Fruit fly (Drosophila melanogaster) whole organism, embryonic: ENCODE results near the gene chrb.

ENCODE experiments used
- Antp ChIP-seq: fragments of 200-800 bp; sonication (Bioruptor generic); optimal IDR thresholded peaks from 3 replicates; lab custom pipeline; 2016; ENCODE audit warnings: missing biosample characterization, missing genetic modification characterization
- Atf3 ChIP-seq: fragments of 200-800 bp; sonication (Bioruptor generic); optimal IDR thresholded peaks from 3 replicates; lab custom pipeline; 2016; ENCODE audit warnings: missing biosample characterization, missing genetic modification characterization
- CG1024 ChIP-seq: fragments of 200-800 bp; sonication (Bioruptor generic); IDR thresholded peaks from 2 replicates; pipeline ENCODE4 v1.3.6; 2022; ENCODE audit warnings: missing biosample characterization, missing genetic modification characterization
- CG10462 ChIP-seq: fragments of 200-800 bp; sonication (Bioruptor generic); optimal IDR thresholded peaks from 2 replicates; lab custom pipeline; 2016; ENCODE audit warnings: missing biosample characterization, missing genetic modification characterization
- CG10565 ChIP-seq: fragments of 200-800 bp; sonication (Bioruptor generic); optimal IDR thresholded peaks from 3 replicates; lab custom pipeline; 2016; ENCODE audit warnings: missing biosample characterization, mild to moderate bottlenecking, missing genetic modification characterization
- CG11085 ChIP-seq: fragments of 200-800 bp; sonication (Bioruptor generic); IDR thresholded peaks from 2 replicates; pipeline ENCODE4 v1.3.6; 2022; ENCODE audit warnings: missing biosample characterization, missing genetic modification characterization
- CG11456 ChIP-seq: fragments of 200-800 bp; sonication (Bioruptor generic); IDR thresholded peaks from 3 replicates; pipeline ENCODE4 v1.3.6; 2022; ENCODE audit warnings: missing biosample characterization, missing genetic modification characterization
- CG11695 ChIP-seq: fragments of 200-800 bp; sonication (Bioruptor generic); IDR thresholded peaks from 3 replicates; pipeline ENCODE4 v1.3.6; 2022; ENCODE audit warnings: missing biosample characterization, missing genetic modification characterization
- CG12299 ChIP-seq: fragments of 200-800 bp; sonication (Bioruptor generic); optimal IDR thresholded peaks from 2 replicates; lab custom pipeline; 2018; ENCODE audit warnings: missing biosample characterization, mild to moderate bottlenecking, missing genetic modification characterization
- CG13287 ChIP-seq: fragments of 200-800 bp; sonication (Bioruptor generic); IDR thresholded peaks from 2 replicates; pipeline ENCODE4 v1.3.6; 2022; ENCODE audit warnings: missing biosample characterization, missing genetic modification characterization; ENCODE audit not compliant: partially characterized antibody
- CG14050 ChIP-seq: fragments of 200-800 bp; sonication (Bioruptor generic); IDR thresholded peaks from 3 replicates; pipeline ENCODE4 v1.3.6; 2022; ENCODE audit warnings: missing biosample characterization, missing genetic modification characterization
- CG14667 ChIP-seq: fragments of 200-800 bp; sonication (Bioruptor generic); IDR thresholded peaks from 2 replicates; pipeline ENCODE4 v1.3.6; 2022; ENCODE audit warnings: missing biosample characterization, missing genetic modification characterization
- CG15269 ChIP-seq: fragments of 200-800 bp; sonication (Bioruptor generic); optimal IDR thresholded peaks from 2 replicates; lab custom pipeline; 2018; ENCODE audit warnings: missing biosample characterization, mild to moderate bottlenecking, missing genetic modification characterization, moderate library complexity
- CG30020 ChIP-seq: fragments of 200-800 bp; optimal IDR thresholded peaks from 2 replicates; lab custom pipeline; 2019; ENCODE audit warnings: missing biosample characterization, mild to moderate bottlenecking, missing genetic modification characterization, moderate library complexity
- CG31441 ChIP-seq: fragments of 200-800 bp; sonication (Bioruptor generic); IDR thresholded peaks from 2 replicates; pipeline ENCODE4 v1.3.6; 2022; ENCODE audit warnings: missing biosample characterization, missing genetic modification characterization
- CG32772 ChIP-seq: fragments of 200-800 bp; sonication (Bioruptor generic); IDR thresholded peaks from 2 replicates; pipeline ENCODE4 v1.3.6; 2022; ENCODE audit warnings: missing biosample characterization, missing genetic modification characterization
- CG34224 ChIP-seq: fragments of 200-800 bp; sonication (Bioruptor generic); IDR thresholded peaks from 3 replicates; pipeline ENCODE4 v1.3.6; 2022; ENCODE audit warnings: missing biosample characterization, missing genetic modification characterization; ENCODE audit not compliant: partially characterized antibody
- CG4404 ChIP-seq: fragments of 200-800 bp; sonication (Bioruptor generic); IDR thresholded peaks from 2 replicates; pipeline ENCODE4 v1.3.6; 2022; ENCODE audit warnings: missing biosample characterization, missing genetic modification characterization
- CG4820 ChIP-seq: fragments of 200-800 bp; sonication (Bioruptor generic); optimal IDR thresholded peaks from 3 replicates; lab custom pipeline; 2016; ENCODE audit warnings: missing biosample characterization, missing genetic modification characterization
- CG5180 ChIP-seq: fragments of 200-800 bp; sonication (Bioruptor generic); optimal IDR thresholded peaks from 3 replicates; lab custom pipeline; 2017; ENCODE audit warnings: missing biosample characterization, missing genetic modification characterization, mild to moderate bottlenecking, moderate library complexity, missing genetic modification reagents
- CG6654 ChIP-seq: fragments of 200-800 bp; sonication (Bioruptor generic); optimal IDR thresholded peaks from 2 replicates; lab custom pipeline; 2017; ENCODE audit warnings: missing biosample characterization, mild to moderate bottlenecking, missing genetic modification characterization
- CG6765 ChIP-seq: fragments of 200-800 bp; sonication (Bioruptor generic); optimal IDR thresholded peaks from 3 replicates; lab custom pipeline; 2017; ENCODE audit warnings: missing biosample characterization, mild to moderate bottlenecking, missing genetic modification characterization
- CG7556 ChIP-seq: fragments of 200-800 bp; sonication (Bioruptor generic); optimal IDR thresholded peaks from 2 replicates; lab custom pipeline; 2017; ENCODE audit warnings: missing biosample characterization, mild to moderate bottlenecking, missing genetic modification characterization
- CG8944 ChIP-seq: fragments of 200-800 bp; sonication (Bioruptor generic); optimal IDR thresholded peaks from 3 replicates; lab custom pipeline; 2016; ENCODE audit warnings: missing biosample characterization, missing genetic modification characterization
- Dip2 ChIP-seq: fragments of 200-800 bp; sonication (Bioruptor generic); IDR thresholded peaks from 2 replicates; pipeline ENCODE4 v1.3.6; 2022; ENCODE audit warnings: missing biosample characterization, missing genetic modification characterization
- Fer2 ChIP-seq: fragments of 200-800 bp; sonication (Bioruptor generic); optimal IDR thresholded peaks from 2 replicates; lab custom pipeline; 2018; ENCODE audit warnings: missing biosample characterization, mild to moderate bottlenecking, missing genetic modification characterization, moderate library complexity
- HLH3B ChIP-seq: fragments of 200-800 bp; sonication (Bioruptor generic); IDR thresholded peaks from 2 replicates; pipeline ENCODE4 v1.3.6; 2022; ENCODE audit warnings: missing biosample characterization, missing genetic modification characterization
- HmgD ChIP-seq: fragments of 200-800 bp; sonication (Bioruptor generic); optimal IDR thresholded peaks from 3 replicates; lab custom pipeline; 2016; ENCODE audit warnings: missing biosample characterization, missing genetic modification characterization
- Hsf ChIP-seq: fragments of 200-800 bp; sonication (Bioruptor generic); optimal IDR thresholded peaks from 3 replicates; lab custom pipeline; 2016; ENCODE audit warnings: missing biosample characterization, missing genetic modification characterization
- Mes4 ChIP-seq: fragments of 200-800 bp; sonication (Bioruptor generic); optimal IDR thresholded peaks from 2 replicates; lab custom pipeline; 2016; ENCODE audit warnings: missing biosample characterization, missing genetic modification characterization
- Rfx ChIP-seq: fragments of 200-800 bp; sonication (Bioruptor generic); IDR thresholded peaks from 2 replicates; pipeline ENCODE4 v1.3.6; 2022; ENCODE audit warnings: missing biosample characterization, missing genetic modification characterization
- Spps ChIP-seq: fragments of 200-800 bp; sonication (Bioruptor generic); optimal IDR thresholded peaks from 2 replicates; lab custom pipeline; 2018; ENCODE audit warnings: missing biosample characterization, mild to moderate bottlenecking, missing genetic modification characterization
- Ssrp ChIP-seq: fragments of 200-800 bp; sonication (Bioruptor generic); optimal IDR thresholded peaks from 2 replicates; lab custom pipeline; 2018; ENCODE audit warnings: missing biosample characterization, mild to moderate bottlenecking, missing genetic modification characterization, moderate library complexity
- Xrp1 ChIP-seq: fragments of 200-800 bp; sonication (Bioruptor generic); IDR thresholded peaks from 2 replicates; pipeline ENCODE4 v1.3.6; 2022; ENCODE audit warnings: missing biosample characterization, missing genetic modification characterization
- amos ChIP-seq: fragments of 200-800 bp; sonication (Bioruptor generic); IDR thresholded peaks from 2 replicates; pipeline ENCODE4 v1.3.6; 2022; ENCODE audit warnings: missing biosample characterization, missing genetic modification characterization; ENCODE audit not compliant: partially characterized antibody
- ase ChIP-seq: fragments of 200-800 bp; sonication (Bioruptor generic); IDR thresholded peaks from 3 replicates; pipeline ENCODE4 v1.3.6; 2022; ENCODE audit warnings: missing biosample characterization, missing genetic modification characterization
- cg ChIP-seq: fragments of 200-800 bp; sonication (Bioruptor generic); optimal IDR thresholded peaks from 3 replicates; lab custom pipeline; 2019; ENCODE audit warnings: missing biosample characterization, mild to moderate bottlenecking, missing genetic modification characterization, moderate library complexity
- ci ChIP-seq: fragments of 200-800 bp; sonication (Bioruptor generic); IDR thresholded peaks from 3 replicates; pipeline ENCODE4 v1.3.6; 2022; ENCODE audit warnings: missing biosample characterization, missing genetic modification characterization
- dysf ChIP-seq: fragments of 200-800 bp; sonication (Bioruptor generic); IDR thresholded peaks from 3 replicates; pipeline ENCODE4 v1.3.6; 2022; ENCODE audit warnings: missing biosample characterization, missing genetic modification characterization
- emc ChIP-seq: fragments of 200-800 bp; sonication (Bioruptor generic); optimal IDR thresholded peaks from 2 replicates; lab custom pipeline; 2016; ENCODE audit warnings: missing biosample characterization, missing genetic modification characterization
- eve ChIP-seq, 2 experiments: fragments of >200 bp; optimal IDR thresholded peaks; 2 replicates each; lab custom pipeline; 2017; ENCODE audit warnings: missing biosample characterization in 2 of 2, missing genetic modification characterization in 2 of 2
- jigr1 ChIP-seq: fragments of 200-800 bp; sonication (Bioruptor generic); IDR thresholded peaks from 3 replicates; pipeline ENCODE4 v1.3.6; 2022; ENCODE audit warnings: missing biosample characterization, missing genetic modification characterization
- kah ChIP-seq: fragments of 200-800 bp; sonication (Bioruptor generic); optimal IDR thresholded peaks from 2 replicates; lab custom pipeline; 2018; ENCODE audit warnings: missing biosample characterization, mild to moderate bottlenecking, missing genetic modification characterization
- lbe ChIP-seq: fragments of 200-800 bp; sonication (Bioruptor generic); optimal IDR thresholded peaks from 2 replicates; lab custom pipeline; 2016; ENCODE audit warnings: missing biosample characterization, mild to moderate bottlenecking, missing genetic modification characterization
- phol ChIP-seq: fragments of 200-800 bp; sonication (Bioruptor generic); optimal IDR thresholded peaks from 3 replicates; lab custom pipeline; 2018; ENCODE audit warnings: missing biosample characterization, mild to moderate bottlenecking, missing genetic modification characterization, moderate library complexity
- pita ChIP-seq: fragments of 200-800 bp; sonication (Bioruptor generic); optimal IDR thresholded peaks from 2 replicates; lab custom pipeline; 2017; ENCODE audit warnings: missing biosample characterization, mild to moderate bottlenecking, missing genetic modification characterization
- sens ChIP-seq: fragments of 200-800 bp; sonication (Bioruptor generic); peaks from one replicate; lab custom pipeline; 2016; ENCODE audit warnings: missing biosample characterization, missing genetic modification characterization
- slou ChIP-seq: fragments of 200-800 bp; sonication (Bioruptor generic); optimal IDR thresholded peaks from 3 replicates; lab custom pipeline; 2016; ENCODE audit warnings: missing biosample characterization, missing genetic modification characterization
- tgo ChIP-seq: fragments of 200-800 bp; sonication (Bioruptor generic); IDR thresholded peaks from 3 replicates; pipeline ENCODE4 v1.3.6; 2022; ENCODE audit warnings: missing biosample characterization, missing genetic modification characterization
- tna ChIP-seq: fragments of 200-800 bp; sonication (Bioruptor generic); IDR thresholded peaks from 2 replicates; pipeline ENCODE4 v1.3.6; 2022; ENCODE audit warnings: missing biosample characterization, missing genetic modification characterization; ENCODE audit not compliant: partially characterized antibody
- trh ChIP-seq: fragments of 200-800 bp; sonication (Bioruptor generic); optimal IDR thresholded peaks from 2 replicates; lab custom pipeline; 2016; ENCODE audit warnings: missing biosample characterization, missing genetic modification characterization
- wdn ChIP-seq: fragments of 200-800 bp; sonication (Bioruptor generic); IDR thresholded peaks from 2 replicates; pipeline ENCODE4 v1.3.6; 2022; ENCODE audit warnings: missing biosample characterization, missing genetic modification characterization

The chrb gene

DNA sequence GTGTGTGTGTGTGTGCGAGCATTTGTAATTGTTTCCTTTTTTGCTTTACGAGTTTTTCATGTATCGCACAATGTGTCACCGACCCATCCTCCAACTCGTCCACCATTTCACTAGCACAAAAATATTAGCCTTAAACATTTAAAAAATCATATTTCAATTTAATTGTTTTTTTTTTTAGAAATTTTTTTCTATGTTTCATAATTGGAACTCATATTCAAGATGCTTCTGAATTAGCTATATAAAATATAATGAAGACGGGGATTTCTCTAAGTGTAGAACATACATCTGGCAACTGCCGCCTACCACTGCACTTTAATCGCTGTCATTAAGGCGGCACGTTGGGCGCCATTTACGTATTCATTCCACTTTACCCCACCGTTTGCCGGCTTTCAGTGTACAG, 47.8 kb upstream of the chrb start (continued):
- TF ChIP-seq CG4404 (GFP tag; lab: Robert Waterston, UW) (peak; percentile 52), CG11695 (GFP tag; lab: Robert Waterston, UW) (no peak), jigr1 (no peak), CG10565 (GFP tag; lab: Kevin White, UChicago) (no peak), Antp (GFP tag; lab: Kevin White, UChicago) (no peak), amos (no peak), CG6654 (GFP tag; lab: Kevin White, UChicago) (no peak), CG12299 (tag; lab: Kevin White, UChicago) (no peak), CG8944 (GFP tag; lab: Kevin White, UChicago) (no peak), CG10462 (no peak), CG34224 (GFP tag; lab: Robert Waterston, UW) (no peak), Spps (tag; lab: Kevin White, UChicago) (no peak), CG31441 (GFP tag; lab: Robert Waterston, UW) (peak; percentile 32; the same call in 1 of the 2 replicates), Ssrp (no peak), CG11085 (no peak), ci (GFP tag; lab: Robert Waterston, UW) (peak; percentile 63; the same call in 2 of the 3 replicates), HLH3B (0 out of 2 replicates have a peak, but pooled peaks have one; percentile 22), tna (GFP tag; lab: Robert Waterston, UW) (no peak), tgo (GFP tag; lab: Robert Waterston, UW) (0 out of 3 replicates have a peak, but pooled peaks have one; percentile 17), CG4820 (GFP tag; lab: Kevin White, UChicago) (no peak), Xrp1 (GFP tag; lab: Robert Waterston, UW) (peak; percentile 34; the same call in 1 of the 2 replicates), wdn (GFP tag; lab: Robert Waterston, UW) (no peak), Mes4 (GFP tag; lab: Kevin White, UChicago) (no peak), CG6765 (GFP tag; lab: Kevin White, UChicago) (no peak), sens (GFP tag; lab: Kevin White, UChicago) (peak; percentile 78), Rfx (GFP tag; lab: Robert Waterston, UW) (no peak), Dip2 (no peak), CG30020 (no peak), kah (no peak), phol (tag; lab: Kevin White, UChicago) (peak; percentile 31), cg (GFP tag; lab: Kevin White, UChicago) (peak; percentile 3), slou (GFP tag; lab: Kevin White, UChicago) (no peak), Hsf (GFP tag; lab: Kevin White, UChicago) (no peak), emc (GFP tag; lab: Kevin White, UChicago) (no peak), lbe (GFP tag; lab: Kevin White, UChicago) (no peak), CG5180 (GFP tag; lab: Kevin White, UChicago) (no peak), Atf3 (GFP tag; lab: Kevin White, UChicago) (no peak), CG7556 (GFP tag; lab: Kevin White, UChicago) (peak; percentile 7), CG13287 (GFP tag; lab: Robert Waterston, UW) (no peak), CG15269 (no peak), CG11456 (GFP tag; lab: Robert Waterston, UW) (no peak), Fer2 (tag; lab: Kevin White, UChicago) (no peak), dysf (GFP tag; lab: Robert Waterston, UW) (no peak), HmgD (GFP tag; lab: Kevin White, UChicago) (no peak), eve (GFP tag; optimal IDR thresholded peaks at IDR 0.05; lab: Kevin White, UChicago) (no peak), pita (GFP tag; lab: Kevin White, UChicago) (no peak), CG14050 (GFP tag; lab: Robert Waterston, UW) (no peak), trh (GFP tag; lab: Kevin White, UChicago) (no peak), CG14667 (GFP tag; lab: Robert Waterston, UW) (no peak), ase (GFP tag; lab: Robert Waterston, UW) (no peak), CG32772 (GFP tag; lab: Robert Waterston, UW) (0 out of 2 replicates have a peak, but pooled peaks have one; percentile 21), CG1024 (GFP tag; lab: Robert Waterston, UW) (no peak)
